Fruit fly (Drosophila melanogaster): ENCODE data around the gene CIAPIN1.

DNA sequence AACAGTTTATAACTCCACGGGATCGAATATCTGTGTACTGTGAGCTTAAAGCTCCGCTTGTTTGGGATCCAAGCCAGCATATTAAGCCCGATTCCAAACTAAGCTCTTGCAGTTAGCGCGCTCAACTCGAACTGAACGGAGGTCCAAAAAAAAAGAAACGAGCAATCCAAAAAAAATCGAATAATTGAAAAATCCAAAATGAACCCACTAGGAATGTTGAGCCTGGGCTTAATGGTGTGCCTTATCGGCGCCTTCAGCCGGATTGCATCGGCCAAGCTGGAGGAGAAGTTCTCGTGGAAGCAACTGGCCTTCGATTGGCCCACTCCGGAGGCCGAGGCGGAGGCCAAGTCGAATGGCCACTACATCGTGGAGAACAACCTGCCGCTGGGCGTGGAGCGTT, 3.3 kb downstream of the CIAPIN1 start, which contains the start of gene yellow-c:
- TF ChIP-seq Doc3 (GFP tag; IDR thresholded peaks at IDR 0.05; ENCODE audit: partially characterized antibody), result no peak
- no peak for TF ChIP-seq pan (optimal IDR thresholded peaks at IDR 0.05)
- no peak for TF ChIP-seq pan (GFP tag; optimal IDR thresholded peaks at IDR 0.05 in 1 of 2, IDR thresholded peaks at IDR 0.05 in 1 of 2)
- no peak for TF ChIP-seq Dad (GFP tag; optimal IDR thresholded peaks at IDR 0.05)
- TF ChIP-seq Abd-B (GFP tag; optimal IDR thresholded peaks at IDR 0.05), result no peak
- TF ChIP-seq lilli (GFP tag; optimal IDR thresholded peaks at IDR 0.05), result no peak
- TF ChIP-seq CG32767 (GFP tag; IDR thresholded peaks at IDR 0.05), result no peak
- TF ChIP-seq CG17612 (GFP tag; IDR thresholded peaks at IDR 0.05), result no peak
- no peak for TF ChIP-seq CG7357 (GFP tag; IDR thresholded peaks at IDR 0.05)
- TF ChIP-seq repo (GFP tag; optimal IDR thresholded peaks at IDR 0.05), result no peak
- TF ChIP-seq Scr (GFP tag; IDR thresholded peaks at IDR 0.05; ENCODE audit: partially characterized antibody), result no peak
